Fruit fly (Drosophila melanogaster): ENCODE measurements around the gene Gr77a.

- TF ChIP-seq insv (optimal IDR thresholded peaks at IDR 0.05): no peak
- TF ChIP-seq ttk (optimal IDR thresholded peaks at IDR 0.05): no peak
- no peak for TF ChIP-seq h (optimal IDR thresholded peaks at IDR 0.05)
These were observed 1.9 kb downstream of the Gr77a start for dm6 chr3L:20737346-20737745.
